Fruit fly (Drosophila melanogaster) S2 (cell line): ENCODE data around the gene CG10208.

Experiments used
- CG8478 ChIP-seq: fragments of >200 bp; optimal IDR thresholded peaks from 2 replicates; lab custom pipeline; 2018
- CTCF ChIP-seq, 2 experiments: fragments of >200 bp; optimal IDR thresholded peaks; 2 replicates each; lab custom pipeline; 2018

DNA sequence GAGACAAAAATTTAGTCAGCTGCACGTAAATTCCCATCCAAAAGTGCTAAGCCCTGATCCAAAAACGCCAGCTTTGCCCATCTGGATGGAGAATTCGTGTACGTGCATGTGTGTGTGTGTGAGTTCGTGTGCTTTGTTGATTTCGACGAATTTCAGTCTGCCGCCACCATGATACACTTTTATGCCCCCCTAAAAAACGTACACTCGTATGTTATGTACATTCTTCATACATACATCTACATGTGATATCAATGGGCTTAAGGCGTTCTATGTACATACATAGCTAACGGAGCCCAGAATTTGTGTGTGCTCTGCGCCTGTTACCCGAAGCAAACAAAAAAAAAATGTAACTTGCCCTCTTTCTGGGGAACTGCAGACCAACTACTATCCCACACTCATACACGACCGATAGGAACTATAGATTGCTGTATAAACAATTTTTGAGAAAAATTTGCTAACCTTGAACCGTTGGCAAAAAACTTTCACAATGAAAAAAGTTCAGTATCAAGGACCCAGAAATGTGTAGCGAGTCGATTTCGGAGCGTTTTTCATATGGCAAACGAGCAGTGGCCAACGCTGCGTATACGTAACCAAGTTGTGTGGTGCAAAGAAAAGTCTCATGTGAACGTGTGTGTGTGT is 48.1 kb downstream of the CG10208 start:
- TF ChIP-seq CTCF (optimal IDR thresholded peaks at IDR 0.05; lab: Kevin White, UChicago) (no peak), CG8478 (no peak)
